Fruit fly (Drosophila melanogaster) whole organism, embryonic: ENCODE results near the gene CG5986.

Source experiments
- Abd-B ChIP-seq: fragments of 200-800 bp; sonication (Bioruptor generic); optimal IDR thresholded peaks from 2 replicates; lab custom pipeline; 2018; ENCODE audit warnings: missing biosample characterization, mild to moderate bottlenecking, missing genetic modification characterization, moderate library complexity
- Adf1 ChIP-seq: fragments of 200-800 bp; sonication (Bioruptor generic); IDR thresholded peaks from 2 replicates; pipeline ENCODE4 v1.3.6; 2022; ENCODE audit warnings: missing biosample characterization, missing genetic modification characterization
- Bgb ChIP-seq: fragments of 200-800 bp; sonication (Bioruptor generic); IDR thresholded peaks from 2 replicates; pipeline ENCODE4 v1.3.6; 2022; ENCODE audit warnings: missing biosample characterization, missing genetic modification characterization; ENCODE audit not compliant: partially characterized antibody
- C15 ChIP-seq: fragments of 200-800 bp; sonication (Bioruptor generic); IDR thresholded peaks from 3 replicates; pipeline ENCODE4 v1.3.6; 2022; ENCODE audit warnings: missing biosample characterization, missing genetic modification characterization
- CG10654 ChIP-seq: fragments of 200-800 bp; sonication (Bioruptor generic); optimal IDR thresholded peaks from 2 replicates; lab custom pipeline; 2016; ENCODE audit warnings: missing biosample characterization, missing genetic modification characterization
- CG13894 ChIP-seq: fragments of 200-800 bp; sonication (Bioruptor generic); optimal IDR thresholded peaks from 3 replicates; lab custom pipeline; 2018; ENCODE audit warnings: missing biosample characterization, mild to moderate bottlenecking, missing genetic modification characterization, moderate library complexity
- CG1647 ChIP-seq: fragments of 200-800 bp; sonication (Bioruptor generic); optimal IDR thresholded peaks from 3 replicates; lab custom pipeline; 2016; ENCODE audit warnings: missing biosample characterization, missing genetic modification characterization
- CG17912 ChIP-seq: fragments of 200-800 bp; sonication (Bioruptor generic); optimal IDR thresholded peaks from 2 replicates; lab custom pipeline; 2018; ENCODE audit warnings: missing biosample characterization, mild to moderate bottlenecking, missing genetic modification characterization
- CG6175 ChIP-seq: fragments of 200-800 bp; sonication (Bioruptor generic); IDR thresholded peaks from 3 replicates; pipeline ENCODE4 v1.3.6; 2022; ENCODE audit warnings: missing biosample characterization, missing genetic modification characterization
- CG7556 ChIP-seq: fragments of 200-800 bp; sonication (Bioruptor generic); optimal IDR thresholded peaks from 2 replicates; lab custom pipeline; 2017; ENCODE audit warnings: missing biosample characterization, mild to moderate bottlenecking, missing genetic modification characterization
- CG8388 ChIP-seq: fragments of 200-800 bp; sonication (Bioruptor generic); optimal IDR thresholded peaks from 2 replicates; lab custom pipeline; 2019; ENCODE audit warnings: missing biosample characterization, mild to moderate bottlenecking, missing genetic modification characterization, moderate library complexity
- CG9932 ChIP-seq: fragments of 200-800 bp; sonication (Bioruptor generic); IDR thresholded peaks from 2 replicates; pipeline ENCODE4 v1.3.6; 2022; ENCODE audit warnings: missing biosample characterization, missing genetic modification characterization
- Doc2 ChIP-seq: fragments of 200-800 bp; sonication (Bioruptor generic); IDR thresholded peaks from 2 replicates; pipeline ENCODE4 v1.3.6; 2022; ENCODE audit warnings: missing biosample characterization, missing genetic modification characterization
- Ets65A ChIP-seq: fragments of 200-800 bp; sonication (Bioruptor generic); peaks from one replicate; lab custom pipeline; 2016; ENCODE audit warnings: missing biosample characterization, missing genetic modification characterization
- Hey ChIP-seq: fragments of 200-800 bp; sonication (Bioruptor generic); optimal IDR thresholded peaks from 3 replicates; lab custom pipeline; 2018; ENCODE audit warnings: missing biosample characterization, mild to moderate bottlenecking, missing genetic modification characterization
- Hr3 ChIP-seq: fragments of 200-800 bp; sonication (Bioruptor generic); optimal IDR thresholded peaks from 3 replicates; lab custom pipeline; 2016; ENCODE audit warnings: missing biosample characterization, missing genetic modification characterization
- Hr51 ChIP-seq, 2 experiments: fragments of 200-800 bp; sonication (Bioruptor generic); optimal IDR thresholded peaks; 2 replicates in 1 of 2; 3 replicates in 1 of 2; lab custom pipeline; 2016 to 2018; ENCODE audit warnings: missing biosample characterization in 2 of 2, missing genetic modification characterization in 2 of 2, mild to moderate bottlenecking in 1 of 2, moderate library complexity in 1 of 2
- Lim3 ChIP-seq: fragments of 200-800 bp; sonication (Bioruptor generic); IDR thresholded peaks from 2 replicates; pipeline ENCODE4 v1.3.6; 2022; ENCODE audit warnings: missing biosample characterization, missing genetic modification characterization
- Max ChIP-seq: fragments of 200-800 bp; sonication (Bioruptor generic); optimal IDR thresholded peaks from 2 replicates; lab custom pipeline; 2016; ENCODE audit warnings: missing biosample characterization, mild to moderate bottlenecking, missing genetic modification characterization
- Med ChIP-seq: fragments of 200-800 bp; sonication (Bioruptor generic); peaks from one replicate; lab custom pipeline; 2016; ENCODE audit warnings: missing biosample characterization, missing genetic modification characterization, mild to moderate bottlenecking, inconsistent platforms, moderate library complexity
- Nf-YA ChIP-seq: fragments of 200-800 bp; sonication (Bioruptor generic); IDR thresholded peaks from 2 replicates; pipeline ENCODE4 v1.3.6; 2022; ENCODE audit warnings: missing biosample characterization, missing genetic modification characterization
- Nf-YC ChIP-seq: fragments of 200-800 bp; optimal IDR thresholded peaks from 3 replicates; lab custom pipeline; 2019; ENCODE audit warnings: missing biosample characterization, mild to moderate bottlenecking, missing genetic modification characterization, moderate library complexity
- Scr ChIP-seq: fragments of 200-800 bp; sonication (Bioruptor generic); IDR thresholded peaks from 2 replicates; pipeline ENCODE4 v1.3.6; 2022; ENCODE audit warnings: missing biosample characterization, missing genetic modification characterization; ENCODE audit not compliant: partially characterized antibody
- Trl ChIP-seq, 3 experiments: fragments of >200 bp in 2 of 3; fragments of 200-800 bp in 1 of 3; sonication (Bioruptor generic) in 1 of 3; optimal IDR thresholded peaks; 2 replicates in 1 of 3; 3 replicates in 2 of 3; lab custom pipeline; 2016 to 2017; ENCODE audit warnings: missing biosample characterization in 1 of 3, missing genetic modification characterization in 1 of 3
- Usf ChIP-seq: fragments of 200-800 bp; sonication (Bioruptor generic); optimal IDR thresholded peaks from 2 replicates; lab custom pipeline; 2017; ENCODE audit warnings: missing genotype, missing biosample characterization, missing genetic modification characterization
- abd-A ChIP-seq: fragments of 200-800 bp; sonication (Bioruptor generic); optimal IDR thresholded peaks from 3 replicates; lab custom pipeline; 2019; ENCODE audit warnings: missing biosample characterization, mild to moderate bottlenecking, missing genetic modification characterization, moderate library complexity
- cg ChIP-seq: fragments of 200-800 bp; sonication (Bioruptor generic); optimal IDR thresholded peaks from 3 replicates; lab custom pipeline; 2019; ENCODE audit warnings: missing biosample characterization, mild to moderate bottlenecking, missing genetic modification characterization, moderate library complexity
- chinmo ChIP-seq: fragments of 200-800 bp; sonication (Bioruptor generic); IDR thresholded peaks from 4 replicates; pipeline ENCODE4 v1.3.6; 2022; ENCODE audit warnings: missing biosample characterization, missing genetic modification characterization; ENCODE audit not compliant: partially characterized antibody
- crol ChIP-seq: fragments of 200-800 bp; sonication (Bioruptor generic); IDR thresholded peaks from 2 replicates; pipeline ENCODE4 v1.3.6; 2022; ENCODE audit warnings: missing biosample characterization, missing genetic modification characterization
- da ChIP-seq: fragments of 200-800 bp; sonication (Bioruptor generic); optimal IDR thresholded peaks from 2 replicates; lab custom pipeline; 2016; ENCODE audit warnings: missing biosample characterization, missing genetic modification characterization
- eve ChIP-seq, 2 experiments: fragments of >200 bp; optimal IDR thresholded peaks; 2 replicates each; lab custom pipeline; 2017; ENCODE audit warnings: missing biosample characterization in 2 of 2, missing genetic modification characterization in 2 of 2
- ewg ChIP-seq: fragments of 200-800 bp; sonication (Bioruptor generic); optimal IDR thresholded peaks from 3 replicates; lab custom pipeline; 2017; ENCODE audit warnings: mild to moderate bottlenecking, missing biosample characterization, missing genetic modification reagents, missing genetic modification characterization
- gfzf ChIP-seq: fragments of 200-800 bp; sonication (Bioruptor generic); optimal IDR thresholded peaks from 2 replicates; lab custom pipeline; 2016; ENCODE audit warnings: missing biosample characterization, mild to moderate bottlenecking, missing genetic modification characterization, moderate library complexity
- gt ChIP-seq: fragments of 200-800 bp; sonication (Bioruptor generic); IDR thresholded peaks from 2 replicates; pipeline ENCODE4 v1.3.6; 2022; ENCODE audit warnings: missing biosample characterization, missing genetic modification characterization
- org-1 ChIP-seq: fragments of 200-800 bp; sonication (Bioruptor generic); optimal IDR thresholded peaks from 2 replicates; lab custom pipeline; 2017; ENCODE audit warnings: missing biosample characterization, missing genetic modification characterization
- psq ChIP-seq: fragments of 200-800 bp; sonication (Bioruptor generic); optimal IDR thresholded peaks from 2 replicates; lab custom pipeline; 2017; ENCODE audit warnings: missing biosample characterization, missing genetic modification characterization
- salm ChIP-seq: fragments of 200-800 bp; sonication (Bioruptor generic); optimal IDR thresholded peaks from 2 replicates; lab custom pipeline; 2018; ENCODE audit warnings: missing biosample characterization, mild to moderate bottlenecking, missing genetic modification characterization
- slou ChIP-seq: fragments of 200-800 bp; sonication (Bioruptor generic); optimal IDR thresholded peaks from 3 replicates; lab custom pipeline; 2016; ENCODE audit warnings: missing biosample characterization, missing genetic modification characterization
- tap ChIP-seq: fragments of 200-800 bp; optimal IDR thresholded peaks from 3 replicates; lab custom pipeline; 2019; ENCODE audit warnings: missing biosample characterization, mild to moderate bottlenecking, missing genetic modification characterization, moderate library complexity
- ttk ChIP-seq: fragments of 200-800 bp; sonication (Bioruptor generic); IDR thresholded peaks from 2 replicates; pipeline ENCODE4 v2.1.2; 2022; ENCODE audit warnings: missing biosample characterization, missing genetic modification characterization
- twi ChIP-seq: fragments of 200-800 bp; optimal IDR thresholded peaks from 2 replicates; lab custom pipeline; 2019; ENCODE audit warnings: missing biosample characterization, mild to moderate bottlenecking, missing genetic modification characterization, moderate library complexity
- wek ChIP-seq: fragments of 200-800 bp; sonication (Bioruptor generic); optimal IDR thresholded peaks from 3 replicates; lab custom pipeline; 2018; ENCODE audit warnings: missing biosample characterization, mild to moderate bottlenecking, missing genetic modification characterization, moderate library complexity
- yki ChIP-seq: fragments of >200 bp; optimal IDR thresholded peaks from 3 replicates; lab custom pipeline; 2018

CG5986 gene

dm6 chr3R:24092590-24093151 lies 45.1 kb downstream of the CG5986 start:
- TF ChIP-seq Max (GFP tag; lab: Kevin White, UChicago) (no peak), slou (GFP tag; lab: Kevin White, UChicago) (no peak), CG9932 (GFP tag; lab: Robert Waterston, UW) (0 out of 2 replicates have a peak, but pooled peaks have one; percentile 16), ewg (GFP tag; lab: Kevin White, UChicago) (peak; percentile 56), Adf1 (GFP tag; lab: Robert Waterston, UW) (peak; percentile 93), Trl (optimal IDR thresholded peaks at IDR 0.05; lab: Kevin White, UChicago) (peak; percentile 63 to 76), Trl (GFP tag; optimal IDR thresholded peaks at IDR 0.05; lab: Kevin White, UChicago) (no peak), Hey (no peak), chinmo (GFP tag; lab: Robert Waterston, UW) (0 out of 4 replicates have a peak, but pooled peaks have one; percentile 62), CG7556 (GFP tag; lab: Kevin White, UChicago) (no peak), eve (GFP tag; optimal IDR thresholded peaks at IDR 0.05; lab: Kevin White, UChicago) (no peak), C15 (GFP tag; lab: Robert Waterston, UW) (no peak), Usf (GFP tag; lab: Kevin White, UChicago) (no peak), abd-A (tag; lab: Kevin White, UChicago) (peak; percentile 41), Hr3 (GFP tag; lab: Kevin White, UChicago) (no peak), CG1647 (GFP tag; lab: Kevin White, UChicago) (no peak), Lim3 (no peak), yki (lab: Kevin White, UChicago) (no peak), Doc2 (GFP tag; lab: Robert Waterston, UW) (no peak), ttk (no peak), Nf-YC (peak; percentile 13), gfzf (GFP tag; lab: Kevin White, UChicago) (no peak), Abd-B (GFP tag; lab: Kevin White, UChicago) (no peak), twi (no peak), Scr (GFP tag; lab: Robert Waterston, UW) (0 out of 2 replicates have a peak, but pooled peaks have one; percentile 7), Ets65A (GFP tag; lab: Kevin White, UChicago) (no peak), CG17912 (GFP tag; lab: Kevin White, UChicago) (no peak), crol (GFP tag; lab: Robert Waterston, UW) (no peak), gt (GFP tag; lab: Robert Waterston, UW) (no peak), da (GFP tag; lab: Kevin White, UChicago) (no peak), CG6175 (GFP tag; lab: Robert Waterston, UW) (no peak), CG10654 (no peak), tap (tag; lab: Kevin White, UChicago) (no peak), CG8388 (GFP tag; lab: Kevin White, UChicago) (no peak), wek (GFP tag; lab: Kevin White, UChicago) (no peak), org-1 (no peak), Bgb (GFP tag; lab: Robert Waterston, UW) (no peak; the same call in 1 of the 2 replicates), Hr51 (GFP tag; optimal IDR thresholded peaks at IDR 0.05; lab: Kevin White, UChicago) (peak in 1 of 2 experiments; percentile 54), Med (peak; percentile 47), cg (GFP tag; lab: Kevin White, UChicago) (peak; percentile 41), salm (tag; lab: Kevin White, UChicago) (no peak), psq (peak; percentile 44), Nf-YA (GFP tag; lab: Robert Waterston, UW) (no peak), CG13894 (tag; lab: Kevin White, UChicago) (no peak)
